Worm (Caenorhabditis elegans) whole organism, L2 larva: ENCODE measurements around the gene asna-1.

ENCODE experiments used
- ama-1 ChIP-seq: fragments of 150-350 bp; optimal IDR thresholded peaks from 2 replicates; lab custom pipeline; 2018; ENCODE audit warnings: inconsistent platforms
- blmp-1 ChIP-seq: sonication (generic microtip); optimal IDR thresholded peaks from 2 replicates; lab custom pipeline; 2017; ENCODE audit warnings: missing genetic modification characterization, mild to moderate bottlenecking, missing compliant biosample characterization, antibody characterized with exemption, moderate library complexity; ENCODE audit not compliant: insufficient read depth
- egl-27 ChIP-seq: sonication (generic microtip); optimal IDR thresholded peaks from 3 replicates; lab custom pipeline; 2017; ENCODE audit warnings: missing biosample characterization, missing genetic modification reagents, missing genetic modification characterization
- fos-1 ChIP-seq: fragments of 150-350 bp; optimal IDR thresholded peaks from 2 replicates; lab custom pipeline; 2014; ENCODE audit warnings: missing biosample characterization, missing genetic modification characterization
- lin-13 ChIP-seq: fragments of 150-350 bp; optimal IDR thresholded peaks from 2 replicates; lab custom pipeline; 2014; ENCODE audit warnings: missing biosample characterization, missing genetic modification reagents, missing genetic modification characterization
- mab-5 ChIP-seq: fragments of 150-350 bp; optimal IDR thresholded peaks from 2 replicates; lab custom pipeline; 2014; ENCODE audit warnings: missing biosample characterization, missing genetic modification characterization
- nhr-12 ChIP-seq: fragments of 150-350 bp; optimal IDR thresholded peaks from 2 replicates; lab custom pipeline; 2014; ENCODE audit warnings: missing biosample characterization, missing genetic modification characterization
- peb-1 ChIP-seq: fragments of 150-350 bp; optimal IDR thresholded peaks from 2 replicates; lab custom pipeline; 2014; ENCODE audit warnings: missing biosample characterization, missing genetic modification characterization
- skn-1 ChIP-seq: sonication (generic microtip); optimal IDR thresholded peaks from 2 replicates; lab custom pipeline; 2017; ENCODE audit warnings: missing biosample characterization, missing genetic modification characterization
- sma-9 ChIP-seq, 2 experiments: fragments of 150-350 bp in 1 of 2; sonication (generic microtip) in 1 of 2; optimal IDR thresholded peaks; 2 replicates each; lab custom pipeline; 2014 to 2016; ENCODE audit warnings: missing genetic modification characterization in 2 of 2, mild to moderate bottlenecking in 1 of 2, missing biosample characterization in 1 of 2, missing compliant biosample characterization in 1 of 2, missing genetic modification reagents in 1 of 2, moderate library complexity in 1 of 2
- snpc-4 ChIP-seq: fragments of 150-350 bp; optimal IDR thresholded peaks from 2 replicates; lab custom pipeline; 2014; ENCODE audit warnings: missing biosample characterization, missing genetic modification characterization
- unc-55 ChIP-seq: fragments of 150-350 bp; sonication (generic microtip); optimal IDR thresholded peaks from 3 replicates; lab custom pipeline; 2014; ENCODE audit warnings: missing biosample characterization, missing genetic modification reagents, missing genetic modification characterization
- ztf-4 ChIP-seq: fragments of 150-350 bp; optimal IDR thresholded peaks from 2 replicates; lab custom pipeline; 2014; ENCODE audit warnings: missing biosample characterization, missing genetic modification characterization

ce11 chrIII:8910139-8910538, 15.3 kb downstream of the asna-1 start:
- TF ChIP-seq unc-55 (GFP tag; lab: Kevin White, UChicago) (no peak), snpc-4 (no peak), sma-9 (GFP tag; optimal IDR thresholded peaks at IDR 0.05; lab: Kevin White, UChicago) (no peak), sma-9 (tag; optimal IDR thresholded peaks at IDR 0.05; lab: Kevin White, UChicago) (no peak), lin-13 (GFP tag; lab: Kevin White, UChicago) (no peak), egl-27 (tag; lab: Kevin White, UChicago) (no peak), ama-1 (lab: Kevin White, UChicago) (no peak), fos-1 (tag; lab: Kevin White, UChicago) (no peak), mab-5 (tag; lab: Kevin White, UChicago) (no peak), ztf-4 (tag; lab: Kevin White, UChicago) (no peak), blmp-1 (tag; lab: Kevin White, UChicago) (no peak), peb-1 (tag; lab: Kevin White, UChicago) (no peak), nhr-12 (tag; lab: Kevin White, UChicago) (no peak), skn-1 (tag; lab: Kevin White, UChicago) (no peak)
